Fruit fly (Drosophila melanogaster): ENCODE measurements around the gene CG11251.

CG11251 gene

dm6 chr3L:13089869-13090268 lies at the start of gene CG11251:
Gene CG11251 (minus strand): TSS chr3L:13089969.
- TF ChIP-seq kay (GFP tag; ENCODE audit: borderline replicate concordance) = no peak
- TF ChIP-seq CG5204 (GFP tag; optimal IDR thresholded peaks at IDR 0.05) = no peak
- no peak for TF ChIP-seq cnc (optimal IDR thresholded peaks at IDR 0.05)
- no peak for TF ChIP-seq CG14711 (tag; optimal IDR thresholded peaks at IDR 0.05)
- no peak for TF ChIP-seq pad (GFP tag; optimal IDR thresholded peaks at IDR 0.05)
- TF ChIP-seq cic (GFP tag; optimal IDR thresholded peaks at IDR 0.05) = no peak
- TF ChIP-seq CG33017 (tag; optimal IDR thresholded peaks at IDR 0.05) = no peak
- TF ChIP-seq CG12768 (GFP tag; optimal IDR thresholded peaks at IDR 0.05) = no peak
- TF ChIP-seq Clk (GFP tag; optimal IDR thresholded peaks at IDR 0.05) = no peak
- no peak for TF ChIP-seq CG1620 (GFP tag; optimal IDR thresholded peaks at IDR 0.05)
- TF ChIP-seq ovo (GFP tag; optimal IDR thresholded peaks at IDR 0.05) = no peak
- no peak for TF ChIP-seq CG7101 (tag; optimal IDR thresholded peaks at IDR 0.05)
- no peak for TF ChIP-seq Crg-1 (GFP tag; optimal IDR thresholded peaks at IDR 0.05)
- TF ChIP-seq bab1 (GFP tag; optimal IDR thresholded peaks at IDR 0.05) = no peak
- no peak for TF ChIP-seq Mnt (GFP tag; optimal IDR thresholded peaks at IDR 0.05)
- TF ChIP-seq CG7045 (GFP tag; optimal IDR thresholded peaks at IDR 0.05) = no peak
- no peak for TF ChIP-seq CG11617 (GFP tag; optimal IDR thresholded peaks at IDR 0.05)
- TF ChIP-seq Hr96 (GFP tag; optimal IDR thresholded peaks at IDR 0.05) = no peak

- TF ChIP-seq ovo (GFP tag; optimal IDR thresholded peaks at IDR 0.05) (no peak), CG1620 (GFP tag; optimal IDR thresholded peaks at IDR 0.05) (no peak), pad (GFP tag; optimal IDR thresholded peaks at IDR 0.05) (no peak), CG11617 (GFP tag; optimal IDR thresholded peaks at IDR 0.05) (no peak), kay (GFP tag; ENCODE audit: borderline replicate concordance) (no peak), CG14711 (tag; optimal IDR thresholded peaks at IDR 0.05) (no peak), CG33017 (tag; optimal IDR thresholded peaks at IDR 0.05) (no peak), cnc (optimal IDR thresholded peaks at IDR 0.05) (no peak), toe (GFP tag; optimal IDR thresholded peaks at IDR 0.05) (no peak), CG7045 (GFP tag; optimal IDR thresholded peaks at IDR 0.05) (no peak), Crg-1 (GFP tag; optimal IDR thresholded peaks at IDR 0.05) (no peak), Hr96 (GFP tag; optimal IDR thresholded peaks at IDR 0.05) (no peak)
Measured at dm6 chr3L:13137394-13137793, 47.6 kb upstream of the CG11251 start.

dm6 chr3L:13135969-13136368 lies 46.2 kb upstream of the CG11251 start, which contains the start of gene CG33262:
Gene CG33262 (plus strand): TSS chr3L:13136269.
- TF ChIP-seq CG33017 (tag; optimal IDR thresholded peaks at IDR 0.05) = no peak
- no peak for TF ChIP-seq cnc (optimal IDR thresholded peaks at IDR 0.05)
- no peak for TF ChIP-seq kay (GFP tag; ENCODE audit: borderline replicate concordance)
- no peak for TF ChIP-seq Clk (GFP tag; optimal IDR thresholded peaks at IDR 0.05)
- TF ChIP-seq CG5204 (GFP tag; optimal IDR thresholded peaks at IDR 0.05) = no peak
- no peak for TF ChIP-seq cic (GFP tag; optimal IDR thresholded peaks at IDR 0.05)
- TF ChIP-seq ovo (GFP tag; optimal IDR thresholded peaks at IDR 0.05) = no peak
- TF ChIP-seq Crg-1 (GFP tag; optimal IDR thresholded peaks at IDR 0.05) = no peak
- no peak for TF ChIP-seq CG7045 (GFP tag; optimal IDR thresholded peaks at IDR 0.05)
- no peak for TF ChIP-seq CG12768 (GFP tag; optimal IDR thresholded peaks at IDR 0.05)
- no peak for TF ChIP-seq toe (GFP tag; optimal IDR thresholded peaks at IDR 0.05)
- TF ChIP-seq Mnt (GFP tag; optimal IDR thresholded peaks at IDR 0.05) = no peak
- TF ChIP-seq CG11617 (GFP tag; optimal IDR thresholded peaks at IDR 0.05) = no peak
- no peak for TF ChIP-seq CG7101 (tag; optimal IDR thresholded peaks at IDR 0.05)
- TF ChIP-seq pad (GFP tag; optimal IDR thresholded peaks at IDR 0.05) = no peak
- TF ChIP-seq CG1620 (GFP tag; optimal IDR thresholded peaks at IDR 0.05) = no peak

DNA sequence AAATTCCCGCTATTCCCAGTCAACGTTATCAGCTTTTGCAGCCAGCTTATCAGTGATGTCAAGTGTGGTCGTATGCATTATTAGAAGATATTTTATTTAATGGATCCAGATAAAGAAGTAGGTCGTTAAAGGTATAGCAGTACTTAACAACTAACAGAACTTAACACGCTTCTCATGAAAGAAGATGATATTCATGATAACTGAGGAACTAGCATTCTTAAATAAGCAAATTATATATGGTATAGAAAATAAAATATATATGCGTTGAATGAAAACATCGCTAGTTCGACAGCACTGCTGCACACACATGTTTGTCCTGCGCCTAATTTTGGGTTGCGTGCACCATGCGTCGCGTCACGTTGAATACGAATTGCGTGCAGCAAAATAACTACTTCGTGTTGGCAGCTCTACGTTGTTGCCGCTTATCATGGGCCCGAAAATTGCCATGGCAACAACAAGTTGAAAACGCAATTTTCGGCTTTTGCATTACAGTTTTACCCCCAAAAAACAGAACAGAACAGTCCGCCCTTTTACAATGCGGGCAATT lies 45.7 kb upstream of the CG11251 start:
- TF ChIP-seq CG7101 (tag; optimal IDR thresholded peaks at IDR 0.05) (no peak), tj (GFP tag; optimal IDR thresholded peaks at IDR 0.05) (no peak), Hr96 (GFP tag; optimal IDR thresholded peaks at IDR 0.05) (no peak), ovo (GFP tag; optimal IDR thresholded peaks at IDR 0.05) (no peak)

DNA sequence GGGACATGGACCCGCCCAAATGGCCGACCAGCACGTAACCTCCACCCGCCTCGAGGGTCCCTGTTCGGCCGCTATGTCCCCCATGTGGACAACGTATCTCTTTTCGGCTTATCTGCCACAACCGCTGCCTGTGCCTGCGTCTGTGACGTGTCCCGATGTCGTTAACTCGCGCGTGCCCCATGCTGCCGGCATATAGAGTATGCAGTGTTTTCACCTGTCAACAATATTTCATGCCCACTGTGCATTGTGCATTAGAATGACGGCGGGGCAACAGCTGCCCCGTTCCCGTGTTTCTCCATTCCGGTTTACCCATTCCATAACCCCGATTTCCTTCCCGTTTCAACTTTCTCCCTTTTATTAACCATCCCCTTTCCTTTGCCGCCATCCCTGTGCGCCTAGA lies 45.1 kb upstream of the CG11251 start:
- TF ChIP-seq CG5204 (GFP tag; optimal IDR thresholded peaks at IDR 0.05) (no peak), toe (GFP tag; optimal IDR thresholded peaks at IDR 0.05) (no peak), kay (GFP tag; ENCODE audit: borderline replicate concordance) (no peak), Clk (GFP tag; optimal IDR thresholded peaks at IDR 0.05) (no peak), Hr96 (GFP tag; optimal IDR thresholded peaks at IDR 0.05) (no peak), ovo (GFP tag; optimal IDR thresholded peaks at IDR 0.05) (no peak), CG7045 (GFP tag; optimal IDR thresholded peaks at IDR 0.05) (no peak), CG33017 (tag; optimal IDR thresholded peaks at IDR 0.05) (no peak), CG1620 (GFP tag; optimal IDR thresholded peaks at IDR 0.05) (no peak), bab1 (GFP tag; optimal IDR thresholded peaks at IDR 0.05) (no peak), Mnt (GFP tag; optimal IDR thresholded peaks at IDR 0.05) (no peak)

- TF ChIP-seq ovo (GFP tag; optimal IDR thresholded peaks at IDR 0.05) (no peak), Clk (GFP tag; optimal IDR thresholded peaks at IDR 0.05) (no peak), Mnt (GFP tag; optimal IDR thresholded peaks at IDR 0.05) (no peak), Hr96 (GFP tag; optimal IDR thresholded peaks at IDR 0.05) (no peak), CG5204 (GFP tag; optimal IDR thresholded peaks at IDR 0.05) (no peak), tj (GFP tag; optimal IDR thresholded peaks at IDR 0.05) (no peak), Crg-1 (GFP tag; optimal IDR thresholded peaks at IDR 0.05) (no peak), CG12768 (GFP tag; optimal IDR thresholded peaks at IDR 0.05) (no peak), kay (GFP tag; ENCODE audit: borderline replicate concordance) (no peak), CG14711 (tag; optimal IDR thresholded peaks at IDR 0.05) (no peak), bab1 (GFP tag; optimal IDR thresholded peaks at IDR 0.05) (no peak), CG1620 (GFP tag; optimal IDR thresholded peaks at IDR 0.05) (no peak), cnc (optimal IDR thresholded peaks at IDR 0.05) (no peak), cic (GFP tag; optimal IDR thresholded peaks at IDR 0.05) (no peak), CG11617 (GFP tag; optimal IDR thresholded peaks at IDR 0.05) (no peak), pad (GFP tag; optimal IDR thresholded peaks at IDR 0.05) (no peak), CG7101 (tag; optimal IDR thresholded peaks at IDR 0.05) (no peak), CG7045 (GFP tag; optimal IDR thresholded peaks at IDR 0.05) (no peak), CG33017 (tag; optimal IDR thresholded peaks at IDR 0.05) (no peak)
Measured at dm6 chr3L:13133140-13133539, 43.4 kb upstream of the CG11251 start.

Data from whole organism, adult.